Fruit fly (Drosophila melanogaster) whole organism, embryonic: ENCODE data around the gene cnc.
A peak's percentile ranks its signal among the peaks of the same experiment; 100 is the strongest.

Experiments
- CG15601 ChIP-seq: fragments of 200-800 bp; sonication (Bioruptor generic); optimal IDR thresholded peaks from 3 replicates; lab custom pipeline; 2019; ENCODE audit warnings: missing biosample characterization, mild to moderate bottlenecking, missing genetic modification characterization, moderate library complexity
- CG2199 ChIP-seq: fragments of 200-800 bp; sonication (Bioruptor generic); IDR thresholded peaks from 3 replicates; pipeline ENCODE4 v1.3.6; 2022; ENCODE audit warnings: missing biosample characterization, missing genetic modification characterization
- CTCF ChIP-seq: fragments of 200-800 bp; sonication (Bioruptor generic); optimal IDR thresholded peaks from 2 replicates; lab custom pipeline; 2017; ENCODE audit warnings: missing biosample characterization, mild to moderate bottlenecking, missing genetic modification characterization, moderate library complexity
- PHDP ChIP-seq: fragments of 200-800 bp; sonication (Bioruptor generic); optimal IDR thresholded peaks from 3 replicates; lab custom pipeline; 2018; ENCODE audit warnings: missing biosample characterization, mild to moderate bottlenecking, missing genetic modification characterization, moderate library complexity
- br ChIP-seq: fragments of >200 bp; optimal IDR thresholded peaks from 2 replicates; lab custom pipeline; 2017
- sr ChIP-seq: fragments of 200-800 bp; sonication (Bioruptor generic); IDR thresholded peaks from 3 replicates; pipeline ENCODE4 v1.3.6; 2022; ENCODE audit warnings: missing biosample characterization, missing genetic modification characterization

dm6 chr3R:23226521-23227039 is at the start of gene cnc:
- no peak for TF ChIP-seq br (lab: Kevin White, UChicago)
- peak; percentile 73; the same call in 2 of the 3 replicates for TF ChIP-seq CG2199 (GFP tag; lab: Robert Waterston, UW)
- TF ChIP-seq PHDP = peak; percentile 34
- peak; percentile 0 for TF ChIP-seq CG15601 (tag; lab: Kevin White, UChicago)
- TF ChIP-seq sr (GFP tag; lab: Robert Waterston, UW) = no peak; the same call in 2 of the 3 replicates
- TF ChIP-seq CTCF (GFP tag; lab: Kevin White, UChicago) = no peak
